Worm (Caenorhabditis elegans): ENCODE data around the gene C01B9.1.

The C01B9.1 gene

ce11 chrII:13771335-13771734 lies at the start of gene C01B9.1:
Gene C01B9.1 (plus strand): TSS chrII:13771575.
- no peak for TF ChIP-seq nhr-90 (tag; optimal IDR thresholded peaks at IDR 0.05; ENCODE audit: poor library complexity)
- TF ChIP-seq elt-2 (tag; optimal IDR thresholded peaks at IDR 0.05) = peak; percentile 52
- TF ChIP-seq efl-3 (GFP tag; optimal IDR thresholded peaks at IDR 0.05) = no peak
- TF ChIP-seq mab-9 (GFP tag; IDR thresholded peaks at IDR 0.05) = no peak
- peak in 1 of 2 experiments; percentile 8 for TF ChIP-seq lin-35 (GFP tag; optimal IDR thresholded peaks at IDR 0.05)
- no peak for TF ChIP-seq lin-14 (GFP tag; optimal IDR thresholded peaks at IDR 0.05)
- no peak for TF ChIP-seq nhr-11 (tag; optimal IDR thresholded peaks at IDR 0.05)
- no peak for TF ChIP-seq unc-130 (tag; optimal IDR thresholded peaks at IDR 0.05)
- no peak for TF ChIP-seq jun-1 (tag; optimal IDR thresholded peaks at IDR 0.05)
- TF ChIP-seq alr-1 (tag; optimal IDR thresholded peaks at IDR 0.05; ENCODE audit: borderline replicate concordance) = no peak

ce11 chrII:13722763-13723162 lies 48.6 kb upstream of the C01B9.1 start, which contains the start of gene Y54G9A.5:
Gene Y54G9A.5 (plus strand): TSS chrII:13723007.
- no peak for TF ChIP-seq ztf-11 (tag; optimal IDR thresholded peaks at IDR 0.05)
- TF ChIP-seq ets-5 (GFP tag; IDR thresholded peaks at IDR 0.05) = 0 out of 2 replicates have a peak, but pooled peaks have one; percentile 26
- peak in 1 of 2 experiments; percentile 70 for TF ChIP-seq lin-35 (GFP tag; optimal IDR thresholded peaks at IDR 0.05)
- TF ChIP-seq efl-1 (optimal IDR thresholded peaks at IDR 0.05) = peak; percentile 43 to 93
- peak; percentile 55 to 95 for TF ChIP-seq efl-1 (GFP tag; optimal IDR thresholded peaks at IDR 0.05 in 1 of 2)
- no peak for TF ChIP-seq ceh-63 (GFP tag; optimal IDR thresholded peaks at IDR 0.05)
- TF ChIP-seq dpl-1 (GFP tag; optimal IDR thresholded peaks at IDR 0.05) = peak in 2 of 3 experiments; percentile 4 to 61

- TF ChIP-seq nhr-85 (tag) = peak; percentile 1
- no peak for TF ChIP-seq irx-1 (tag; optimal IDR thresholded peaks at IDR 0.05)
These were observed 47.6 kb upstream of the C01B9.1 start for ce11 chrII:13723754-13724153.

- TF ChIP-seq F16B12.6 (tag; optimal IDR thresholded peaks at IDR 0.05) (peak; percentile 84), nhr-77 (tag; optimal IDR thresholded peaks at IDR 0.05) (peak; percentile 4), dpl-1 (GFP tag; optimal IDR thresholded peaks at IDR 0.05) (peak; percentile 48 to 70 (median 60)), nhr-85 (tag) (peak; percentile 58), fos-1 (tag; optimal IDR thresholded peaks at IDR 0.05) (no peak), tbx-2 (tag; optimal IDR thresholded peaks at IDR 0.05) (no peak), efl-1 (optimal IDR thresholded peaks at IDR 0.05) (peak; percentile 45 to 71), efl-1 (GFP tag; optimal IDR thresholded peaks at IDR 0.05 in 1 of 2) (peak; percentile 74 to 96), lsy-2 (tag; optimal IDR thresholded peaks at IDR 0.05) (peak; percentile 36 to 43), ztf-11 (tag; optimal IDR thresholded peaks at IDR 0.05) (no peak), xbp-1 (tag; optimal IDR thresholded peaks at IDR 0.05) (peak; percentile 11), lin-35 (GFP tag; optimal IDR thresholded peaks at IDR 0.05) (peak; percentile 61 to 75), snu-23 (GFP tag; optimal IDR thresholded peaks at IDR 0.05) (peak; percentile 40), unc-130 (tag; optimal IDR thresholded peaks at IDR 0.05) (peak; percentile 25)
These were observed 45.6 kb upstream of the C01B9.1 start, which contains the start of the genes Y54G9A.7 and bub-3 for ce11 chrII:13725793-13726192. Gene Y54G9A.7 (minus strand): TSS chrII:13725799. Gene bub-3 (plus strand): TSS chrII:13726062.

DNA sequence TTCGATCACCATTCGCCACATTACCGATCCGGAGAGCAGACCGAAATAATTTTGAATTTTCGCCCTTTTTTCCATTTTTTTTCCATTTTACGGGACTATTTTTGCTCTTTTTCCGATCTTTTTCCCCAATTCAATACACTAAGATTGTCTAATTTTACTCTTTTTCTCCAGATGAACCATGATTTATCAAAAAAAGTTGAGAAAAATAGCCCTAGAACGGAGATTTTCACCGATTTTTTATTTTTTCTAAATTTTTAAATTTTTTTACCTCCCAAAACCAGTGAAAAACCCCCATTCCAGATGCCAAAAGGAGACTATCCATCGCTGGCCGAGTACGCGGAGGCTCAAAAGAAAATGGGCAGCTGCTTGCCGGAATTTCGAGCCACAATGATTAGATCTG lies 42.0 kb upstream of the C01B9.1 start, which contains the start of gene Y54G9A.9:
Gene Y54G9A.9 (plus strand): TSS at position 301 of the 400 bp plus-strand sequence.
- TF ChIP-seq nhr-237 (tag; optimal IDR thresholded peaks at IDR 0.05) = no peak
- TF ChIP-seq unc-98 (GFP tag; IDR thresholded peaks at IDR 0.05) = no peak
- no peak for TF ChIP-seq ceh-63 (GFP tag; optimal IDR thresholded peaks at IDR 0.05)
- no peak for TF ChIP-seq nhr-71 (tag; optimal IDR thresholded peaks at IDR 0.05)
- no peak for TF ChIP-seq ceh-82 (tag; optimal IDR thresholded peaks at IDR 0.05)

DNA sequence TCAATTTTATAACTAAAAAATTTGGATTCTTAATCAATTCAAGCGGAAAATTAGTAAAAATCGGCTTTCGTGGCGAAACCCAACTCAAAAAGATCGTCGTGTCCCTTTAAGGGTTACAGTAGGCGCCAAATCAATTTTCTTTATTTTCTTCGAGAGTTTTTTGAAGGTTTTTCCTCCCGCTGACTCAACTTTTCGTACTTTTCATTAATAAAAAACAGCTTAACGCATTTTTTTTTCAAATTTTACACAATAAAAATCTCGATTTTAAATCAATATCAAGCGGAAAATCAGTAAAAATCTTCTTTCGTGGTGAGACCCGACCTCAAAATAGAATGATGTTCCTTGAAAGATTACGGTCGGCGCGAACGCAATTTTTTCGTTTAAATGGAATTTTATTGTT lies 39.2 kb upstream of the C01B9.1 start:
- TF ChIP-seq sup-37 (GFP tag; optimal IDR thresholded peaks at IDR 0.05) (no peak), sox-4 (tag; optimal IDR thresholded peaks at IDR 0.05) (no peak), hpl-2 (GFP tag; optimal IDR thresholded peaks at IDR 0.05) (no peak), ztf-4 (tag; optimal IDR thresholded peaks at IDR 0.05) (no peak)

Data from whole organism, L1 larva.